Fruit fly (Drosophila melanogaster) whole organism, adult: ENCODE data around the gene shv.

Experiments used
- CG11617 ChIP-seq: fragments of 200-800 bp; sonication (Bioruptor generic); optimal IDR thresholded peaks from 2 replicates; lab custom pipeline; 2017; ENCODE audit warnings: mild to moderate bottlenecking, missing biosample characterization, missing genetic modification reagents, missing genetic modification characterization
- CG1620 ChIP-seq: fragments of 200-800 bp; sonication (Bioruptor generic); optimal IDR thresholded peaks from 2 replicates; lab custom pipeline; 2016; ENCODE audit warnings: missing biosample characterization, missing genetic modification characterization
- CG7101 ChIP-seq: fragments of 200-800 bp; sonication (Bioruptor generic); optimal IDR thresholded peaks from 2 replicates; lab custom pipeline; 2018; ENCODE audit warnings: missing biosample characterization, mild to moderate bottlenecking, missing genetic modification characterization, moderate library complexity
- Crg-1 ChIP-seq: fragments of 200-800 bp; sonication (Bioruptor generic); optimal IDR thresholded peaks from 2 replicates; lab custom pipeline; 2016; ENCODE audit warnings: missing biosample characterization, missing genetic modification characterization
- Hr96 ChIP-seq: fragments of 200-800 bp; sonication (Bioruptor generic); optimal IDR thresholded peaks from 2 replicates; lab custom pipeline; 2016; ENCODE audit warnings: missing biosample characterization, missing genetic modification characterization
- Mnt ChIP-seq: fragments of 200-800 bp; sonication (Bioruptor generic); optimal IDR thresholded peaks from 2 replicates; lab custom pipeline; 2016; ENCODE audit warnings: missing biosample characterization, mild to moderate bottlenecking, missing genetic modification characterization
- bab1 ChIP-seq: fragments of 200-800 bp; sonication (Bioruptor generic); optimal IDR thresholded peaks from 3 replicates; lab custom pipeline; 2019; ENCODE audit warnings: missing biosample characterization, mild to moderate bottlenecking, missing genetic modification characterization, moderate library complexity
- kay ChIP-seq: fragments of 200-800 bp; sonication (Bioruptor generic); peaks from one replicate; lab custom pipeline; 2016; ENCODE audit warnings: missing biosample characterization, missing genetic modification characterization, borderline replicate concordance
- ovo ChIP-seq: fragments of 200-800 bp; sonication (Bioruptor generic); optimal IDR thresholded peaks from 2 replicates; lab custom pipeline; 2016; ENCODE audit warnings: missing biosample characterization, missing genetic modification characterization
- pad ChIP-seq: fragments of 200-800 bp; sonication (Bioruptor generic); optimal IDR thresholded peaks from 3 replicates; lab custom pipeline; 2017; ENCODE audit warnings: missing biosample characterization, missing genetic modification characterization, mild to moderate bottlenecking, moderate library complexity, missing genetic modification reagents
- tj ChIP-seq: fragments of 200-800 bp; sonication (Bioruptor generic); optimal IDR thresholded peaks from 3 replicates; lab custom pipeline; 2017; ENCODE audit warnings: missing biosample characterization, mild to moderate bottlenecking, missing genetic modification characterization, moderate library complexity
- toe ChIP-seq: fragments of 200-800 bp; sonication (Bioruptor generic); optimal IDR thresholded peaks from 2 replicates; lab custom pipeline; 2016; ENCODE audit warnings: missing biosample characterization, missing genetic modification characterization

DNA sequence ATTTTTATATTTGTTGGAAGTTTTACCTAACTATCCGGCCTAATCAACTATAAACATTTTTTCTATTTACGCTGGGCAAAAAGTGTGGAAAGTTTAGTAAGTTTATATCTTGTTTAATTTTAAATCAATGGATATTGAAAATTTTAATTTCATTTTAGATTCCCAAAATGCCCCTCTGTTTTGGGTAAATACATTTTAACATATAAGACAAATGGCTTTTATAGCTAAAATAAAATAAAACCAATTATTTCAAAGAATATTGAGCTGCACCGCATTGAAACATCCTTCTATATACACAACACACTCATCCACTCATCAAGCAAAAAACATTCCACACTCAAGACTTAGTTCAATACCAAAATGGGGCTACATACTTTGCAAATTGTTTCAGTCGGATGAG lies 23.0 kb downstream of the shv start, which contains the start of gene ush:
- TF ChIP-seq CG1620 (GFP tag; lab: Kevin White, UChicago) (no peak), CG11617 (GFP tag; lab: Kevin White, UChicago) (no peak), tj (GFP tag; lab: Kevin White, UChicago) (no peak), Crg-1 (GFP tag; lab: Kevin White, UChicago) (no peak), toe (no peak), CG7101 (tag; lab: Kevin White, UChicago) (no peak), kay (GFP tag; lab: Kevin White, UChicago) (no peak), Hr96 (GFP tag; lab: Kevin White, UChicago) (no peak), ovo (no peak), bab1 (GFP tag; lab: Kevin White, UChicago) (no peak), pad (GFP tag; lab: Kevin White, UChicago) (no peak), Mnt (no peak)
